Comparison of ENCODE assay signal across 1 fruit fly cellular context in the genomic region with DNA sequence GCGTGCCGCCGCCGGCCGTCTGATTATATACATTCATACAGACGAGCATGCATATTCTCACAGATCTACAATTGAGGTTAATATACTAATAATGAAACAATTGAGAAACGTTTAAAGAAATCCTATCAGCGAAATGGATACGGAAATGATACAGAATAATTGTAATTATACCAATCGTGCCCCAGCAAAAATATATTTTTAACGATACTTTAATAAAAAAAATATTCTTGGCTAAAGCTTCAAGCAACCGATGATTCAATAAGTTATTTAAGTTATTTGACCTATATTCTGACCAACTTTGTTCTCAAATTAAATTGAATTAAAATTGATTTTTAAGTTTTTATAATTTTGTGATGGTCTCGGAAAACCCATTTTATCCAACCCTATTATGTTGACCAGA.
A peak's percentile ranks its signal among the peaks of the same experiment; 100 is the strongest.
TF ChIP-seq lines count a peak whose summit lies in the region.

No protein-coding gene starts in this region.

TF ChIP-seq in whole organism, embryonic, 481 proteins besides CTCF, POLR2A, EP300 and RAD21 (continued from another document):
- peak; percentile 27 for TF ChIP-seq Sox100B (GFP tag; optimal IDR thresholded peaks at IDR 0.05; lab: Kevin White, UChicago)
- no peak for TF ChIP-seq tio (GFP tag; optimal IDR thresholded peaks at IDR 0.05; lab: Kevin White, UChicago)
- peak; percentile 69 for TF ChIP-seq CG11696 (GFP tag; IDR thresholded peaks at IDR 0.05; lab: Robert Waterston, UW)
- no peak for TF ChIP-seq CG17186 (GFP tag; optimal IDR thresholded peaks at IDR 0.05; lab: Kevin White, UChicago)
- no peak for TF ChIP-seq ttk (GFP tag; IDR thresholded peaks at IDR 0.05; lab: Robert Waterston, UW)
- TF ChIP-seq CG5953 (GFP tag; IDR thresholded peaks at IDR 0.05; lab: Robert Waterston, UW), result no peak
- no peak for TF ChIP-seq D (optimal IDR thresholded peaks at IDR 0.05; lab: Kevin White, UChicago)
- TF ChIP-seq D (GFP tag; optimal IDR thresholded peaks at IDR 0.05; lab: Kevin White, UChicago), result no peak
- TF ChIP-seq CG10147 (GFP tag; optimal IDR thresholded peaks at IDR 0.05; lab: Kevin White, UChicago), result peak; percentile 11
- TF ChIP-seq run (tag; optimal IDR thresholded peaks at IDR 0.05; lab: Kevin White, UChicago), result no peak
- no peak for TF ChIP-seq HLH54F (GFP tag; optimal IDR thresholded peaks at IDR 0.05; lab: Kevin White, UChicago)
- TF ChIP-seq tap (tag; optimal IDR thresholded peaks at IDR 0.05; lab: Kevin White, UChicago), result peak; percentile 37
- no peak for TF ChIP-seq aop (GFP tag; IDR thresholded peaks at IDR 0.05; lab: Robert Waterston, UW)
- no peak for TF ChIP-seq CG7357 (GFP tag; IDR thresholded peaks at IDR 0.05; lab: Robert Waterston, UW)
- TF ChIP-seq CG13424 (tag; optimal IDR thresholded peaks at IDR 0.05; lab: Kevin White, UChicago), result no peak
- TF ChIP-seq CG11456 (GFP tag; IDR thresholded peaks at IDR 0.05; lab: Robert Waterston, UW), result no peak
- TF ChIP-seq Lhr (GFP tag; optimal IDR thresholded peaks at IDR 0.05; lab: Kevin White, UChicago), result no peak
- peak; percentile 25 for TF ChIP-seq dmrt99B (tag; optimal IDR thresholded peaks at IDR 0.05; lab: Kevin White, UChicago)
- TF ChIP-seq CG2116 (GFP tag; optimal IDR thresholded peaks at IDR 0.05; lab: Kevin White, UChicago), result no peak
- TF ChIP-seq CG6689 (GFP tag; IDR thresholded peaks at IDR 0.05; lab: Robert Waterston, UW), result peak; percentile 36
- TF ChIP-seq crol (GFP tag; IDR thresholded peaks at IDR 0.05; lab: Robert Waterston, UW), result no peak
- no peak for TF ChIP-seq hbn (GFP tag; IDR thresholded peaks at IDR 0.05; lab: Robert Waterston, UW; ENCODE audit: partially characterized antibody)
- TF ChIP-seq CG6175 (GFP tag; IDR thresholded peaks at IDR 0.05; lab: Robert Waterston, UW), result no peak
- no peak for TF ChIP-seq tup (GFP tag; optimal IDR thresholded peaks at IDR 0.05; lab: Kevin White, UChicago)
- TF ChIP-seq tll (GFP tag; optimal IDR thresholded peaks at IDR 0.05; lab: Kevin White, UChicago), result no peak
- TF ChIP-seq fu2 (GFP tag; optimal IDR thresholded peaks at IDR 0.05; lab: Kevin White, UChicago), result no peak
- TF ChIP-seq CG18764 (GFP tag; optimal IDR thresholded peaks at IDR 0.05; lab: Kevin White, UChicago), result no peak
- TF ChIP-seq btn (GFP tag; optimal IDR thresholded peaks at IDR 0.05; lab: Kevin White, UChicago), result no peak
- TF ChIP-seq CG9727 (GFP tag; optimal IDR thresholded peaks at IDR 0.05; lab: Kevin White, UChicago), result no peak
- TF ChIP-seq MESR4 (GFP tag; optimal IDR thresholded peaks at IDR 0.05; lab: Kevin White, UChicago), result no peak
- no peak for TF ChIP-seq CG31388 (GFP tag; optimal IDR thresholded peaks at IDR 0.05; lab: Kevin White, UChicago)
- TF ChIP-seq jumu (GFP tag; optimal IDR thresholded peaks at IDR 0.05; lab: Kevin White, UChicago), result no peak
- TF ChIP-seq HLHmδ (GFP tag; optimal IDR thresholded peaks at IDR 0.05; lab: Kevin White, UChicago), result no peak
- TF ChIP-seq Hmr (GFP tag; optimal IDR thresholded peaks at IDR 0.05; lab: Kevin White, UChicago), result no peak
- TF ChIP-seq ara (GFP tag; IDR thresholded peaks at IDR 0.05; lab: Robert Waterston, UW), result no peak
- peak; percentile 60 for TF ChIP-seq CG11504 (tag; optimal IDR thresholded peaks at IDR 0.05; lab: Kevin White, UChicago)
- TF ChIP-seq az2 (GFP tag; optimal IDR thresholded peaks at IDR 0.05; lab: Kevin White, UChicago), result no peak
- no peak for TF ChIP-seq prd (optimal IDR thresholded peaks at IDR 0.05; lab: Kevin White, UChicago)
- TF ChIP-seq prd (GFP tag; IDR thresholded peaks at IDR 0.05; lab: Robert Waterston, UW), result peak; percentile 10; the same call in 1 of the 3 replicates
- no peak for TF ChIP-seq CG8089 (GFP tag; optimal IDR thresholded peaks at IDR 0.05; lab: Kevin White, UChicago)
- no peak for TF ChIP-seq wor (GFP tag; IDR thresholded peaks at IDR 0.05; lab: Robert Waterston, UW)
- no peak for TF ChIP-seq chn (GFP tag; optimal IDR thresholded peaks at IDR 0.05; lab: Kevin White, UChicago)
- no peak for TF ChIP-seq Hr39 (optimal IDR thresholded peaks at IDR 0.05; lab: Kevin White, UChicago)
- TF ChIP-seq row (GFP tag; IDR thresholded peaks at IDR 0.05; lab: Robert Waterston, UW), result 0 out of 3 replicates have a peak, but pooled peaks have one; percentile 5
- TF ChIP-seq CG9797 (GFP tag; optimal IDR thresholded peaks at IDR 0.05; lab: Kevin White, UChicago), result no peak
- no peak for TF ChIP-seq sisA (GFP tag; IDR thresholded peaks at IDR 0.05; lab: Robert Waterston, UW)
- TF ChIP-seq ems (GFP tag; optimal IDR thresholded peaks at IDR 0.05; lab: Kevin White, UChicago), result no peak
- no peak for TF ChIP-seq Myb (GFP tag; optimal IDR thresholded peaks at IDR 0.05; lab: Kevin White, UChicago)
- TF ChIP-seq en (GFP tag; optimal IDR thresholded peaks at IDR 0.05; lab: Kevin White, UChicago), result no peak
- TF ChIP-seq fd96Cb (tag; optimal IDR thresholded peaks at IDR 0.05; lab: Kevin White, UChicago), result peak; percentile 24
- TF ChIP-seq unpg (GFP tag; optimal IDR thresholded peaks at IDR 0.05; lab: Kevin White, UChicago), result no peak
- no peak for TF ChIP-seq CG14965 (GFP tag; optimal IDR thresholded peaks at IDR 0.05; lab: Kevin White, UChicago; ENCODE audit: borderline replicate concordance)
- TF ChIP-seq jing (GFP tag; optimal IDR thresholded peaks at IDR 0.05; lab: Kevin White, UChicago), result no peak
- no peak for TF ChIP-seq HLH3B (GFP tag; IDR thresholded peaks at IDR 0.05; lab: Robert Waterston, UW)
- TF ChIP-seq ranshi (GFP tag; IDR thresholded peaks at IDR 0.05; lab: Robert Waterston, UW), result no peak
- no peak for TF ChIP-seq Dfd (GFP tag; optimal IDR thresholded peaks at IDR 0.05; lab: Kevin White, UChicago)
- no peak for TF ChIP-seq CG7963 (GFP tag; IDR thresholded peaks at IDR 0.05; lab: Robert Waterston, UW; ENCODE audit: partially characterized antibody)
- TF ChIP-seq sens (GFP tag; lab: Kevin White, UChicago), result no peak
- TF ChIP-seq hkb (optimal IDR thresholded peaks at IDR 0.05; lab: Kevin White, UChicago), result no peak
- no peak; the same call in 1 of the 2 replicates for TF ChIP-seq hkb (GFP tag; IDR thresholded peaks at IDR 0.05; lab: Robert Waterston, UW)
- peak; percentile 15; the same call in 1 of the 2 replicates for TF ChIP-seq slbo (GFP tag; IDR thresholded peaks at IDR 0.05; lab: Robert Waterston, UW)
- 0 out of 2 replicates have a peak, but pooled peaks have one; percentile 10 for TF ChIP-seq esg (GFP tag; conservative IDR thresholded peaks at IDR 0.05; lab: Robert Waterston, UW)
- no peak for TF ChIP-seq CG15514 (GFP tag; optimal IDR thresholded peaks at IDR 0.05; lab: Kevin White, UChicago)
- TF ChIP-seq ash1 (GFP tag; optimal IDR thresholded peaks at IDR 0.05; lab: Kevin White, UChicago), result no peak
- TF ChIP-seq sr (GFP tag; IDR thresholded peaks at IDR 0.05; lab: Robert Waterston, UW), result 0 out of 3 replicates have a peak, but pooled peaks have one; percentile 47
- no peak for TF ChIP-seq CG7745 (tag; optimal IDR thresholded peaks at IDR 0.05; lab: Kevin White, UChicago)
- TF ChIP-seq sd (tag; optimal IDR thresholded peaks at IDR 0.05; lab: Kevin White, UChicago), result no peak
- TF ChIP-seq Neu2 (GFP tag; optimal IDR thresholded peaks at IDR 0.05; lab: Kevin White, UChicago; ENCODE audit: borderline replicate concordance), result no peak
- TF ChIP-seq Dp (GFP tag; optimal IDR thresholded peaks at IDR 0.05; lab: Kevin White, UChicago), result no peak
- TF ChIP-seq CG30431 (GFP tag; optimal IDR thresholded peaks at IDR 0.05; lab: Kevin White, UChicago), result no peak
- TF ChIP-seq croc (GFP tag; conservative IDR thresholded peaks at IDR 0.05; lab: Robert Waterston, UW), result no peak
- TF ChIP-seq Ptx1 (GFP tag; IDR thresholded peaks at IDR 0.05; lab: Robert Waterston, UW), result peak; percentile 34; the same call in 1 of the 2 replicates
- TF ChIP-seq tgo (GFP tag; IDR thresholded peaks at IDR 0.05; lab: Robert Waterston, UW), result peak; percentile 27; the same call in 1 of the 3 replicates
- no peak for TF ChIP-seq gcm (GFP tag; optimal IDR thresholded peaks at IDR 0.05; lab: Kevin White, UChicago)
- no peak for TF ChIP-seq CG12391 (tag; optimal IDR thresholded peaks at IDR 0.05; lab: Kevin White, UChicago)
- no peak for TF ChIP-seq CG8478 (optimal IDR thresholded peaks at IDR 0.05; lab: Kevin White, UChicago)
- TF ChIP-seq CG3995 (GFP tag; optimal IDR thresholded peaks at IDR 0.05; lab: Kevin White, UChicago), result no peak
- TF ChIP-seq cato (GFP tag; optimal IDR thresholded peaks at IDR 0.05; lab: Kevin White, UChicago; ENCODE audit: borderline replicate concordance), result no peak
- no peak for TF ChIP-seq zen (tag; optimal IDR thresholded peaks at IDR 0.05; lab: Kevin White, UChicago)
- no peak for TF ChIP-seq CG3847 (GFP tag; IDR thresholded peaks at IDR 0.05; lab: Robert Waterston, UW)
- TF ChIP-seq CG7839 (tag; optimal IDR thresholded peaks at IDR 0.05; lab: Kevin White, UChicago), result no peak
- no peak for TF ChIP-seq CG14860 (GFP tag; IDR thresholded peaks at IDR 0.05; lab: Robert Waterston, UW; ENCODE audit: partially characterized antibody)
TF ChIP-seq in whole organism, embryonic: peak in this region for 19.
